Fruit fly (Drosophila melanogaster) whole organism, embryonic: Measurements from ENCODE around the gene CG44090.

Experiments
- BtbVII ChIP-seq: fragments of 200-800 bp; sonication (Bioruptor generic); optimal IDR thresholded peaks from 3 replicates; lab custom pipeline; 2017; ENCODE audit warnings: missing biosample characterization, mild to moderate bottlenecking, missing genetic modification characterization
- CG10431 ChIP-seq: fragments of 200-800 bp; sonication (Bioruptor generic); optimal IDR thresholded peaks from 3 replicates; lab custom pipeline; 2018; ENCODE audit warnings: missing biosample characterization, mild to moderate bottlenecking, missing genetic modification characterization
- CG10543 ChIP-seq: fragments of 200-800 bp; sonication (Bioruptor generic); optimal IDR thresholded peaks from 3 replicates; lab custom pipeline; 2017; ENCODE audit warnings: missing biosample characterization, mild to moderate bottlenecking, missing genetic modification characterization, moderate library complexity
- CG10565 ChIP-seq: fragments of 200-800 bp; sonication (Bioruptor generic); optimal IDR thresholded peaks from 3 replicates; lab custom pipeline; 2016; ENCODE audit warnings: missing biosample characterization, mild to moderate bottlenecking, missing genetic modification characterization
- CG12219 ChIP-seq: fragments of 200-800 bp; sonication (Bioruptor generic); optimal IDR thresholded peaks from 3 replicates; lab custom pipeline; 2018; ENCODE audit warnings: missing biosample characterization, mild to moderate bottlenecking, missing genetic modification characterization
- CG15269 ChIP-seq: fragments of 200-800 bp; sonication (Bioruptor generic); optimal IDR thresholded peaks from 2 replicates; lab custom pipeline; 2018; ENCODE audit warnings: missing biosample characterization, mild to moderate bottlenecking, missing genetic modification characterization, moderate library complexity
- CG17568 ChIP-seq: fragments of 200-800 bp; sonication (Bioruptor generic); optimal IDR thresholded peaks from 2 replicates; lab custom pipeline; 2018; ENCODE audit warnings: missing biosample characterization, mild to moderate bottlenecking, missing genetic modification characterization, moderate library complexity
- CG17612 ChIP-seq: fragments of 200-800 bp; sonication (Bioruptor generic); IDR thresholded peaks from 2 replicates; pipeline ENCODE4 v1.3.6; 2022; ENCODE audit warnings: missing biosample characterization, missing genetic modification characterization
- CG18599 ChIP-seq: fragments of 200-800 bp; sonication (Bioruptor generic); optimal IDR thresholded peaks from 3 replicates; lab custom pipeline; 2017; ENCODE audit warnings: missing biosample characterization, missing genetic modification characterization, mild to moderate bottlenecking, moderate library complexity, missing genetic modification reagents
- CG2116 ChIP-seq: fragments of 200-800 bp; sonication (Bioruptor generic); optimal IDR thresholded peaks from 3 replicates; lab custom pipeline; 2018; ENCODE audit warnings: missing biosample characterization, mild to moderate bottlenecking, missing genetic modification characterization
- CG2120 ChIP-seq: fragments of 200-800 bp; sonication (Bioruptor generic); optimal IDR thresholded peaks from 3 replicates; lab custom pipeline; 2016; ENCODE audit warnings: missing biosample characterization, missing genetic modification characterization
- CG2889 ChIP-seq: fragments of 200-800 bp; sonication (Bioruptor generic); IDR thresholded peaks from 3 replicates; pipeline ENCODE4 v1.3.6; 2022; ENCODE audit warnings: missing biosample characterization, missing genetic modification characterization
- CG31388 ChIP-seq: fragments of 200-800 bp; sonication (Bioruptor generic); optimal IDR thresholded peaks from 2 replicates; lab custom pipeline; 2016; ENCODE audit warnings: missing biosample characterization, missing genetic modification characterization
- CG42726 ChIP-seq: fragments of 200-800 bp; sonication (Bioruptor generic); IDR thresholded peaks from 2 replicates; pipeline ENCODE4 v1.3.6; 2022; ENCODE audit warnings: missing biosample characterization, missing genetic modification characterization; ENCODE audit not compliant: partially characterized antibody
- CG4360 ChIP-seq: fragments of 200-800 bp; sonication (Bioruptor generic); IDR thresholded peaks from 2 replicates; pipeline ENCODE4 v1.3.6; 2022; ENCODE audit warnings: missing biosample characterization, missing genetic modification characterization
- CG6175 ChIP-seq: fragments of 200-800 bp; sonication (Bioruptor generic); IDR thresholded peaks from 3 replicates; pipeline ENCODE4 v1.3.6; 2022; ENCODE audit warnings: missing biosample characterization, missing genetic modification characterization
- CG6689 ChIP-seq: fragments of 200-800 bp; sonication (Bioruptor generic); IDR thresholded peaks from 2 replicates; pipeline ENCODE4 v1.3.6; 2022; ENCODE audit warnings: missing biosample characterization, missing genetic modification characterization
- CG7745 ChIP-seq: fragments of 200-800 bp; sonication (Bioruptor generic); optimal IDR thresholded peaks from 2 replicates; lab custom pipeline; 2018; ENCODE audit warnings: missing biosample characterization, mild to moderate bottlenecking, missing genetic modification characterization, moderate library complexity
- CG7786 ChIP-seq: fragments of 200-800 bp; sonication (Bioruptor generic); optimal IDR thresholded peaks from 2 replicates; lab custom pipeline; 2016; ENCODE audit warnings: missing biosample characterization, missing genetic modification characterization
- CG8765 ChIP-seq: fragments of 200-800 bp; sonication (Bioruptor generic); IDR thresholded peaks from 2 replicates; pipeline ENCODE4 v1.3.6; 2022; ENCODE audit warnings: missing biosample characterization, missing genetic modification characterization
- CG8944 ChIP-seq: fragments of 200-800 bp; sonication (Bioruptor generic); optimal IDR thresholded peaks from 3 replicates; lab custom pipeline; 2016; ENCODE audit warnings: missing biosample characterization, missing genetic modification characterization
- CG9876 ChIP-seq: fragments of 200-800 bp; sonication (Bioruptor generic); optimal IDR thresholded peaks from 2 replicates; lab custom pipeline; 2016; ENCODE audit warnings: missing biosample characterization, missing genetic modification characterization
- CoRest ChIP-seq: fragments of 200-800 bp; sonication (Bioruptor generic); optimal IDR thresholded peaks from 3 replicates; lab custom pipeline; 2018; ENCODE audit warnings: missing biosample characterization, mild to moderate bottlenecking, missing genetic modification characterization, moderate library complexity
- D19B ChIP-seq: fragments of 200-800 bp; sonication (Bioruptor generic); optimal IDR thresholded peaks from 2 replicates; lab custom pipeline; 2017; ENCODE audit warnings: missing biosample characterization, mild to moderate bottlenecking, missing genetic modification characterization
- Dad ChIP-seq: fragments of 200-800 bp; sonication (Bioruptor generic); optimal IDR thresholded peaks from 3 replicates; lab custom pipeline; 2016; ENCODE audit warnings: missing biosample characterization, missing genetic modification characterization
- Dp ChIP-seq: fragments of 200-800 bp; sonication (Bioruptor generic); optimal IDR thresholded peaks from 2 replicates; lab custom pipeline; 2018; ENCODE audit warnings: missing biosample characterization, mild to moderate bottlenecking, missing genetic modification characterization, moderate library complexity
- Elba2 ChIP-seq: fragments of 200-800 bp; sonication (Bioruptor generic); optimal IDR thresholded peaks from 3 replicates; lab custom pipeline; 2016; ENCODE audit warnings: missing biosample characterization, missing genetic modification characterization
- HLH3B ChIP-seq: fragments of 200-800 bp; sonication (Bioruptor generic); IDR thresholded peaks from 2 replicates; pipeline ENCODE4 v1.3.6; 2022; ENCODE audit warnings: missing biosample characterization, missing genetic modification characterization
- Lim3 ChIP-seq: fragments of 200-800 bp; sonication (Bioruptor generic); IDR thresholded peaks from 2 replicates; pipeline ENCODE4 v1.3.6; 2022; ENCODE audit warnings: missing biosample characterization, missing genetic modification characterization
- Mrtf ChIP-seq: fragments of 200-800 bp; sonication (Bioruptor generic); IDR thresholded peaks from 3 replicates; pipeline ENCODE4 v1.3.6; 2022; ENCODE audit warnings: missing biosample characterization, missing genetic modification characterization
- Myb ChIP-seq: fragments of 200-800 bp; sonication (Bioruptor generic); optimal IDR thresholded peaks from 2 replicates; lab custom pipeline; 2016; ENCODE audit warnings: missing biosample characterization, missing genetic modification characterization
- Scr ChIP-seq: fragments of 200-800 bp; sonication (Bioruptor generic); IDR thresholded peaks from 2 replicates; pipeline ENCODE4 v1.3.6; 2022; ENCODE audit warnings: missing biosample characterization, missing genetic modification characterization; ENCODE audit not compliant: partially characterized antibody
- Sox102F ChIP-seq: fragments of 200-800 bp; sonication (Bioruptor generic); optimal IDR thresholded peaks from 2 replicates; lab custom pipeline; 2018; ENCODE audit warnings: missing biosample characterization, mild to moderate bottlenecking, missing genetic modification characterization, moderate library complexity
- Sry-β ChIP-seq: fragments of 200-800 bp; sonication (Bioruptor generic); optimal IDR thresholded peaks from 2 replicates; lab custom pipeline; 2018; ENCODE audit warnings: missing biosample characterization, mild to moderate bottlenecking, missing genetic modification characterization, moderate library complexity
- Stat92E ChIP-seq, 3 experiments: fragments of >200 bp in 2 of 3; fragments of 200-800 bp in 1 of 3; sonication (Bioruptor generic) in 1 of 3; optimal IDR thresholded peaks; 2 replicates each; lab custom pipeline; 2017 to 2019; ENCODE audit warnings: missing biosample characterization in 3 of 3, missing genetic modification characterization in 3 of 3, mild to moderate bottlenecking in 1 of 3, moderate library complexity in 1 of 3
- TFAM ChIP-seq: fragments of 200-800 bp; sonication (Bioruptor generic); optimal IDR thresholded peaks from 2 replicates; lab custom pipeline; 2017; ENCODE audit warnings: missing biosample characterization, missing genetic modification characterization, inconsistent platforms
- Usf ChIP-seq: fragments of 200-800 bp; sonication (Bioruptor generic); optimal IDR thresholded peaks from 2 replicates; lab custom pipeline; 2017; ENCODE audit warnings: missing genotype, missing biosample characterization, missing genetic modification characterization
- ato ChIP-seq: fragments of 200-800 bp; sonication (Bioruptor generic); IDR thresholded peaks from 2 replicates; pipeline ENCODE4 v1.3.6; 2022; ENCODE audit warnings: missing biosample characterization, missing genetic modification characterization; ENCODE audit not compliant: partially characterized antibody
- az2 ChIP-seq: fragments of 200-800 bp; sonication (Bioruptor generic); optimal IDR thresholded peaks from 3 replicates; lab custom pipeline; 2016; ENCODE audit warnings: missing biosample characterization, missing genetic modification characterization
- crp ChIP-seq, 2 experiments: fragments of 200-800 bp; sonication (Bioruptor generic); optimal IDR thresholded peaks; 2 replicates in 1 of 2; 3 replicates in 1 of 2; lab custom pipeline; 2017; ENCODE audit warnings: missing biosample characterization in 2 of 2, missing genetic modification characterization in 2 of 2, mild to moderate bottlenecking in 1 of 2, moderate library complexity in 1 of 2
- fd64A ChIP-seq: fragments of 200-800 bp; sonication (Bioruptor generic); optimal IDR thresholded peaks from 3 replicates; lab custom pipeline; 2018; ENCODE audit warnings: missing biosample characterization, mild to moderate bottlenecking, missing genetic modification characterization
- hkb ChIP-seq, 2 experiments: fragments of 200-800 bp in 1 of 2; fragments of >200 bp in 1 of 2; sonication (Bioruptor generic) in 1 of 2; IDR thresholded peaks in 1 of 2; optimal IDR thresholded peaks in 1 of 2; 2 replicates each; pipeline versions ENCODE4 v1.3.6 to Lab custom; 2017 to 2022; ENCODE audit warnings: missing biosample characterization in 1 of 2, missing genetic modification characterization in 1 of 2
- org-1 ChIP-seq: fragments of 200-800 bp; sonication (Bioruptor generic); optimal IDR thresholded peaks from 2 replicates; lab custom pipeline; 2017; ENCODE audit warnings: missing biosample characterization, missing genetic modification characterization
- sens ChIP-seq: fragments of 200-800 bp; sonication (Bioruptor generic); peaks from one replicate; lab custom pipeline; 2016; ENCODE audit warnings: missing biosample characterization, missing genetic modification characterization
- sob ChIP-seq: fragments of 200-800 bp; sonication (Bioruptor generic); IDR thresholded peaks from 2 replicates; pipeline ENCODE4 v1.3.6; 2022; ENCODE audit warnings: missing biosample characterization, missing genetic modification characterization
- tgo ChIP-seq: fragments of 200-800 bp; sonication (Bioruptor generic); IDR thresholded peaks from 3 replicates; pipeline ENCODE4 v1.3.6; 2022; ENCODE audit warnings: missing biosample characterization, missing genetic modification characterization
- tup ChIP-seq: fragments of 200-800 bp; sonication (Bioruptor generic); optimal IDR thresholded peaks from 2 replicates; lab custom pipeline; 2016; ENCODE audit warnings: missing biosample characterization, mild to moderate bottlenecking, missing genetic modification characterization, moderate library complexity
- vfl ChIP-seq: fragments of 200-800 bp; sonication (Bioruptor generic); optimal IDR thresholded peaks from 2 replicates; lab custom pipeline; 2016; ENCODE audit warnings: missing biosample characterization, missing genetic modification characterization
- zfh1 ChIP-seq: fragments of 200-800 bp; sonication (Bioruptor generic); IDR thresholded peaks from 3 replicates; pipeline ENCODE4 v1.3.6; 2022; ENCODE audit warnings: missing biosample characterization, missing genetic modification characterization

The CG44090 gene

dm6 chr3R:17391313-17391845 is 42.9 kb downstream of the CG44090 start, which contains the start of the genes Brf and sds22 (continued):
- TF ChIP-seq az2 (GFP tag; lab: Kevin White, UChicago) (peak; percentile 96), CG10431 (GFP tag; lab: Kevin White, UChicago) (peak; percentile 76), BtbVII (GFP tag; lab: Kevin White, UChicago) (peak; percentile 91), CG6175 (GFP tag; lab: Robert Waterston, UW) (peak; percentile 84), tgo (GFP tag; lab: Robert Waterston, UW) (peak; percentile 95), CG10565 (GFP tag; lab: Kevin White, UChicago) (peak; percentile 88), sens (peak; percentile 99), CG2889 (GFP tag; lab: Robert Waterston, UW) (peak; percentile 91), sob (GFP tag; lab: Robert Waterston, UW) (peak; percentile 96), HLH3B (GFP tag; lab: Robert Waterston, UW) (peak; percentile 94), Sry-β (peak; percentile 76), crp (GFP tag; optimal IDR thresholded peaks at IDR 0.05; lab: Kevin White, UChicago) (peak; percentile 83 to 93), CG2116 (peak; percentile 89), Dad (peak; percentile 95), CG18599 (GFP tag; lab: Kevin White, UChicago) (peak; percentile 96), CG6689 (GFP tag; lab: Robert Waterston, UW) (peak; percentile 99), vfl (GFP tag; lab: Kevin White, UChicago) (peak; percentile 96), CG8944 (GFP tag; lab: Kevin White, UChicago) (peak; percentile 97), CoRest (tag; lab: Kevin White, UChicago) (peak; percentile 98), hkb (optimal IDR thresholded peaks at IDR 0.05; lab: Kevin White, UChicago) (no peak), hkb (GFP tag; IDR thresholded peaks at IDR 0.05; lab: Robert Waterston, UW) (peak; percentile 91), CG8765 (peak; percentile 92), Elba2 (GFP tag; lab: Kevin White, UChicago) (peak; percentile 97), tup (GFP tag; lab: Kevin White, UChicago) (peak; percentile 93), CG42726 (GFP tag; lab: Robert Waterston, UW) (no peak), fd64A (GFP tag; lab: Kevin White, UChicago) (peak; percentile 63), Dp (GFP tag; lab: Kevin White, UChicago) (peak; percentile 32), CG4360 (peak; percentile 52), org-1 (GFP tag; lab: Kevin White, UChicago) (peak; percentile 87), Scr (GFP tag; lab: Robert Waterston, UW) (peak; percentile 86), CG7745 (tag; lab: Kevin White, UChicago) (no peak), TFAM (peak; percentile 67), CG10543 (peak; percentile 97), Sox102F (peak; percentile 95), CG15269 (tag; lab: Kevin White, UChicago) (peak; percentile 95), CG31388 (GFP tag; lab: Kevin White, UChicago) (peak; percentile 95)

dm6 chr3R:17386168-17386819 is 47.9 kb downstream of the CG44090 start:
- TF ChIP-seq Stat92E (GFP tag; optimal IDR thresholded peaks at IDR 0.05; lab: Kevin White, UChicago) (no peak), CG12219 (GFP tag; lab: Kevin White, UChicago) (peak; percentile 64), CG2120 (GFP tag; lab: Kevin White, UChicago) (peak; percentile 30), Myb (GFP tag; lab: Kevin White, UChicago) (no peak), Mrtf (GFP tag; lab: Robert Waterston, UW) (peak; percentile 72), Lim3 (GFP tag; lab: Robert Waterston, UW) (peak; percentile 52; the same call in 1 of the 2 replicates), CoRest (tag; lab: Kevin White, UChicago) (peak; percentile 72), ato (GFP tag; lab: Robert Waterston, UW) (no peak), CG9876 (GFP tag; lab: Kevin White, UChicago) (no peak), CG17612 (0 out of 2 replicates have a peak, but pooled peaks have one; percentile 8), zfh1 (GFP tag; lab: Robert Waterston, UW) (peak; percentile 85), D19B (GFP tag; lab: Kevin White, UChicago) (peak; percentile 10), Usf (GFP tag; lab: Kevin White, UChicago) (peak; percentile 18), CG17568 (GFP tag; lab: Kevin White, UChicago) (no peak), CG7786 (GFP tag; lab: Kevin White, UChicago) (peak; percentile 7)
